Worm (Caenorhabditis elegans) whole organism, L2 larva: Measurements from ENCODE around the gene fipp-1.

Experiments used
- R02D3.7 ChIP-seq: fragments of 150-350 bp; optimal IDR thresholded peaks from 2 replicates; lab custom pipeline; 2014; ENCODE audit warnings: missing biosample characterization, missing genetic modification characterization
- ama-1 ChIP-seq: fragments of 150-350 bp; optimal IDR thresholded peaks from 2 replicates; lab custom pipeline; 2018; ENCODE audit warnings: inconsistent platforms
- elt-3 ChIP-seq: sonication (generic microtip); optimal IDR thresholded peaks from 2 replicates; lab custom pipeline; 2017; ENCODE audit warnings: missing biosample characterization, missing genetic modification characterization

- TF ChIP-seq R02D3.7 (tag; lab: Kevin White, UChicago) (no peak), elt-3 (tag; lab: Kevin White, UChicago) (no peak), ama-1 (no peak)
Measured at ce11 chrV:4341208-4341607, 30.4 kb upstream of the fipp-1 start, which contains the start of gene glrx-3.
